Worm (Caenorhabditis elegans) whole organism, young adult: ENCODE results near the gene ugt-65.

Experiments
- B0019.2 ChIP-seq: fragments of 200-800 bp; sonication (Bioruptor generic); conservative IDR thresholded peaks from 2 replicates; pipeline ENCODE4 v1.3.6; 2022; ENCODE audit warnings: missing genetic modification reagents, missing genetic modification characterization, missing compliant biosample characterization
- B0336.3 ChIP-seq: fragments of 200-800 bp; sonication (Bioruptor generic); IDR thresholded peaks from 2 replicates; pipeline ENCODE4 v1.3.6; 2022; ENCODE audit warnings: missing genetic modification characterization, missing compliant biosample characterization
- F10E7.11 ChIP-seq: sonication (generic microtip); optimal IDR thresholded peaks from 2 replicates; lab custom pipeline; 2017; ENCODE audit warnings: mild to moderate bottlenecking, missing genetic modification characterization, moderate library complexity, missing compliant biosample characterization
- F49E8.2 ChIP-seq: sonication (generic microtip); optimal IDR thresholded peaks from 3 replicates; lab custom pipeline; 2017; ENCODE audit warnings: missing genetic modification characterization, mild to moderate bottlenecking, missing compliant biosample characterization, antibody characterized with exemption, moderate library complexity; ENCODE audit not compliant: insufficient read depth
- F52B5.7 ChIP-seq: sonication (generic microtip); optimal IDR thresholded peaks from 2 replicates; lab custom pipeline; 2016; ENCODE audit warnings: mild to moderate bottlenecking, missing genetic modification characterization, missing compliant biosample characterization
- F57A8.1 ChIP-seq: fragments of 200-800 bp; sonication (Bioruptor generic); optimal IDR thresholded peaks from 2 replicates; lab custom pipeline; 2018; ENCODE audit warnings: mild to moderate bottlenecking, missing genetic modification characterization, moderate library complexity, missing compliant biosample characterization
- K12H6.12 ChIP-seq: fragments of 200-800 bp; sonication (Bioruptor generic); optimal IDR thresholded peaks from 2 replicates; lab custom pipeline; 2018; ENCODE audit warnings: mild to moderate bottlenecking, missing genetic modification characterization, missing compliant biosample characterization
- T07F8.4 ChIP-seq: sonication (generic microtip); optimal IDR thresholded peaks from 2 replicates; lab custom pipeline; 2016; ENCODE audit warnings: mild to moderate bottlenecking, missing genetic modification characterization, moderate library complexity, missing compliant biosample characterization
- T26A5.8 ChIP-seq: sonication (generic microtip); optimal IDR thresholded peaks from 2 replicates; lab custom pipeline; 2016; ENCODE audit warnings: missing genetic modification characterization, missing compliant biosample characterization
- Y53F4B.3 ChIP-seq: fragments of 200-800 bp; sonication (Bioruptor generic); IDR thresholded peaks from 2 replicates; pipeline ENCODE4 v1.3.6; 2022; ENCODE audit warnings: missing genetic modification reagents, missing genetic modification characterization, missing compliant biosample characterization
- Y53G8AR.9 ChIP-seq: fragments of 200-800 bp; sonication (Bioruptor generic); conservative IDR thresholded peaks from 2 replicates; pipeline ENCODE4 v1.3.6; 2022; ENCODE audit warnings: missing genetic modification reagents, missing genetic modification characterization, missing compliant biosample characterization
- ZK185.1 ChIP-seq: sonication (generic microtip); optimal IDR thresholded peaks from 2 replicates; lab custom pipeline; 2016; ENCODE audit warnings: mild to moderate bottlenecking, missing genetic modification characterization, missing compliant biosample characterization; ENCODE audit not compliant: poor library complexity, severe bottlenecking
- ama-1 ChIP-seq, 3 experiments: fragments of 150-350 bp in 1 of 3; sonication (generic microtip) in 2 of 3; optimal IDR thresholded peaks; 2 replicates each; lab custom pipeline; 2014 to 2018; ENCODE audit warnings: missing biosample characterization in 2 of 3, missing genetic modification characterization in 2 of 3, missing genetic modification reagents in 2 of 3
- aptf-3 ChIP-seq: fragments of 200-800 bp; sonication (Bioruptor generic); IDR thresholded peaks from 2 replicates; pipeline ENCODE4 v1.3.6; 2022; ENCODE audit warnings: missing genetic modification characterization, missing compliant biosample characterization
- athp-1 ChIP-seq: sonication (generic microtip); optimal IDR thresholded peaks from 2 replicates; lab custom pipeline; 2017; ENCODE audit warnings: mild to moderate bottlenecking, missing genetic modification characterization, missing compliant biosample characterization
- attf-5 ChIP-seq: fragments of 200-800 bp; sonication (Bioruptor generic); optimal IDR thresholded peaks from 2 replicates; lab custom pipeline; 2018; ENCODE audit warnings: mild to moderate bottlenecking, missing genetic modification characterization, missing compliant biosample characterization
- cebp-1 ChIP-seq, 2 experiments: fragments of 200-800 bp in 1 of 2; sonication (Bioruptor generic) in 1 of 2; sonication (generic microtip) in 1 of 2; IDR thresholded peaks in 1 of 2; optimal IDR thresholded peaks in 1 of 2; 2 replicates each; pipeline versions ENCODE4 v1.3.6 to Lab custom; 2017 to 2022; ENCODE audit warnings: missing compliant biosample characterization in 2 of 2, missing genetic modification characterization in 2 of 2, mild to moderate bottlenecking in 1 of 2, missing genetic modification reagents in 1 of 2, moderate library complexity in 1 of 2
- ceh-27 ChIP-seq: fragments of 200-800 bp; sonication (Bioruptor generic); optimal IDR thresholded peaks from 2 replicates; lab custom pipeline; 2018; ENCODE audit warnings: mild to moderate bottlenecking, missing genetic modification characterization, moderate library complexity, missing compliant biosample characterization
- ceh-79 ChIP-seq: sonication (generic microtip); optimal IDR thresholded peaks from 2 replicates; lab custom pipeline; 2017; ENCODE audit warnings: mild to moderate bottlenecking, missing genetic modification characterization, missing compliant biosample characterization
- die-1 ChIP-seq: sonication (generic microtip); optimal IDR thresholded peaks from 2 replicates; lab custom pipeline; 2016; ENCODE audit warnings: missing genotype, mild to moderate bottlenecking, missing genetic modification characterization, missing compliant biosample characterization
- dox-1 ChIP-seq: fragments of 200-800 bp; sonication (Bioruptor generic); IDR thresholded peaks from 2 replicates; pipeline ENCODE4 v1.3.6; 2022; ENCODE audit warnings: missing genetic modification reagents, missing genetic modification characterization, missing compliant biosample characterization
- egrh-3 ChIP-seq: fragments of 200-800 bp; sonication (Bioruptor generic); IDR thresholded peaks from 2 replicates; pipeline ENCODE4 v1.3.6; 2022; ENCODE audit warnings: missing genetic modification reagents, missing genetic modification characterization, missing compliant biosample characterization
- fkh-3 ChIP-seq: sonication (generic microtip); optimal IDR thresholded peaks from 2 replicates; lab custom pipeline; 2016; ENCODE audit warnings: mild to moderate bottlenecking, missing genetic modification characterization, missing compliant biosample characterization
- gei-17 ChIP-seq: fragments of 200-800 bp; sonication (Bioruptor generic); optimal IDR thresholded peaks from 2 replicates; lab custom pipeline; 2018; ENCODE audit warnings: mild to moderate bottlenecking, missing genetic modification characterization, missing compliant biosample characterization
- him-1 ChIP-seq: sonication (generic microtip); optimal IDR thresholded peaks from 2 replicates; lab custom pipeline; 2016; ENCODE audit warnings: missing genotype, missing genetic modification reagents, missing genetic modification characterization, missing compliant biosample characterization
- hlh-26 ChIP-seq: fragments of 200-800 bp; sonication (Bioruptor generic); conservative IDR thresholded peaks from 2 replicates; pipeline ENCODE4 v1.3.6; 2022; ENCODE audit warnings: missing genetic modification reagents, missing genetic modification characterization, missing compliant biosample characterization
- hsf-1 ChIP-seq: fragments of 200-800 bp; sonication (Bioruptor generic); IDR thresholded peaks from 2 replicates; pipeline ENCODE4 v1.3.6; 2022; ENCODE audit warnings: missing genetic modification reagents, missing genetic modification characterization, missing compliant biosample characterization
- lag-1 ChIP-seq: fragments of 200-800 bp; sonication (Bioruptor generic); IDR thresholded peaks from 2 replicates; pipeline ENCODE4 v1.3.6; 2022; ENCODE audit warnings: missing genetic modification reagents, missing genetic modification characterization, missing compliant biosample characterization
- madf-10 ChIP-seq: sonication (generic microtip); optimal IDR thresholded peaks from 2 replicates; lab custom pipeline; 2016; ENCODE audit warnings: mild to moderate bottlenecking, missing genetic modification characterization, missing compliant biosample characterization
- madf-3 ChIP-seq: fragments of 200-800 bp; sonication (Bioruptor generic); IDR thresholded peaks from 2 replicates; pipeline ENCODE4 v1.3.6; 2022; ENCODE audit warnings: missing genetic modification reagents, missing genetic modification characterization, missing compliant biosample characterization
- madf-6 ChIP-seq: fragments of 200-800 bp; sonication (Bioruptor generic); IDR thresholded peaks from 2 replicates; pipeline ENCODE4 v1.3.6; 2022; ENCODE audit warnings: missing genetic modification reagents, missing genetic modification characterization, missing compliant biosample characterization
- madf-8 ChIP-seq: fragments of 200-800 bp; sonication (Bioruptor generic); conservative IDR thresholded peaks from 2 replicates; pipeline ENCODE4 v1.3.6; 2022; ENCODE audit warnings: missing genetic modification reagents, missing genetic modification characterization, missing compliant biosample characterization
- nfya-2 ChIP-seq: fragments of 200-800 bp; sonication (Bioruptor generic); IDR thresholded peaks from 2 replicates; pipeline ENCODE4 v1.3.6; 2022; ENCODE audit warnings: missing genetic modification reagents, missing genetic modification characterization, missing compliant biosample characterization
- nhr-80 ChIP-seq: sonication (generic microtip); optimal IDR thresholded peaks from 2 replicates; lab custom pipeline; 2016; ENCODE audit warnings: missing genetic modification characterization, missing compliant biosample characterization
- nhr-90 ChIP-seq: sonication (generic microtip); optimal IDR thresholded peaks from 2 replicates; lab custom pipeline; 2016; ENCODE audit warnings: missing genotype, mild to moderate bottlenecking, missing genetic modification characterization, missing compliant biosample characterization
- repo-1 ChIP-seq: sonication (generic microtip); optimal IDR thresholded peaks from 2 replicates; lab custom pipeline; 2017; ENCODE audit warnings: mild to moderate bottlenecking, missing genetic modification characterization, missing compliant biosample characterization
- sdz-38 ChIP-seq: sonication (generic microtip); optimal IDR thresholded peaks from 2 replicates; lab custom pipeline; 2016; ENCODE audit warnings: missing genotype, missing genetic modification characterization, missing compliant biosample characterization
- snpc-3.4 ChIP-seq: sonication (generic microtip); optimal IDR thresholded peaks from 2 replicates; lab custom pipeline; 2017; ENCODE audit warnings: missing genetic modification characterization, mild to moderate bottlenecking, missing compliant biosample characterization, antibody characterized with exemption, moderate library complexity, missing genotype, missing genetic modification reagents
- snpc-4 ChIP-seq, 5 experiments: fragments of 150-350 bp in 1 of 5; sonication (generic microtip) in 4 of 5; optimal IDR thresholded peaks; 2 replicates each; lab custom pipeline; 2014 to 2018; ENCODE audit warnings: missing genetic modification characterization in 5 of 5, missing biosample characterization in 3 of 5, antibody characterized with exemption in 2 of 5, mild to moderate bottlenecking in 2 of 5, missing compliant biosample characterization in 2 of 5, missing genotype in 2 of 5, moderate library complexity in 2 of 5, missing genetic modification reagents in 1 of 5
- sptf-2 ChIP-seq: fragments of 200-800 bp; sonication (Bioruptor generic); optimal IDR thresholded peaks from 2 replicates; lab custom pipeline; 2018; ENCODE audit warnings: mild to moderate bottlenecking, missing genetic modification characterization, missing compliant biosample characterization
- unc-130 ChIP-seq: sonication (generic microtip); optimal IDR thresholded peaks from 2 replicates; lab custom pipeline; 2016; ENCODE audit warnings: missing genetic modification reagents, missing genetic modification characterization, missing compliant biosample characterization
- unc-62 ChIP-seq: fragments of 150-350 bp; optimal IDR thresholded peaks from 2 replicates; lab custom pipeline; 2014; ENCODE audit warnings: missing biosample characterization, missing genetic modification reagents, missing genetic modification characterization
- zim-3 ChIP-seq: sonication (generic microtip); optimal IDR thresholded peaks from 2 replicates; lab custom pipeline; 2017; ENCODE audit warnings: mild to moderate bottlenecking, missing genetic modification characterization, moderate library complexity, missing compliant biosample characterization
- ztf-22 ChIP-seq: fragments of 200-800 bp; sonication (Bioruptor generic); optimal IDR thresholded peaks from 2 replicates; lab custom pipeline; 2018; ENCODE audit warnings: mild to moderate bottlenecking, missing genetic modification characterization, moderate library complexity, missing compliant biosample characterization
- ztf-25 ChIP-seq: fragments of 200-800 bp; sonication (Bioruptor generic); IDR thresholded peaks from 2 replicates; pipeline ENCODE4 v1.3.6; 2022; ENCODE audit warnings: missing genetic modification reagents, missing genetic modification characterization, missing compliant biosample characterization
- ztf-28 ChIP-seq: fragments of 200-800 bp; sonication (Bioruptor generic); IDR thresholded peaks from 2 replicates; pipeline ENCODE4 v1.3.6; 2022; ENCODE audit warnings: missing genetic modification reagents, missing genetic modification characterization, missing compliant biosample characterization

The ugt-65 gene

DNA sequence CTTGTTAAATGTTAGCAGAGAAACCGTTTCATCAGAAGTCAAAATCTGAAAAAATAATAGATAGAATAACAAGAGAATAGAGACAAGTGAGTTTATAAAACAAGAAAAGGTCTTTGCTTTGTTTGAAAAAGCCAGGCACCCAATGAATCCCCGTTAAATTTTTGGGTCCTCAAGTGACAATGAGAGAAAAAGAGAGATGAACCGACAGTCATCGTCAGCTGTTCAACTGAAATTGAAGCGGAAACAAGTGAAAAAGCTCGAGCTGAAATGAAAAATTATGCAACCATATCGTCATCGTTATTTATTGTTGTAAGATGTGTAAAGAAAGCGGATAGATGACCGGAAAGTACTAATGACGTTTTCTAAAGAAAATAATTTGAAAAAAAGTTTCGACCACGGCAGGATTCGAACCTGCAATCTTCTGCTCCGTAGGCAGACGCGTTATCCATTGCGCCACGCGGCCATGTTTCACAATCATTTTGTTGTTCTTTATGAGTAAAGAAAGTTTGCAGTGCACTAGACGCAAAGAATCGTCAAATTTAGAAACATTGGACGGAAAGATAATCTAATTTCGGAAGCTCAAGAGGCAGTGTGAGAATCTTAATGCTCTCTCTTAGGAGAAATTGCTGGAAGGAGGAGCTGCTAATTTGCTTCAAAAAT is 2.8 kb upstream of the ugt-65 start, which contains the start of gene F08G5.3 (continued):
- no peak for TF ChIP-seq Y53G8AR.9
- peak; percentile 45 for TF ChIP-seq T26A5.8 (tag; lab: Kevin White, UChicago)
- peak; percentile 57; the same call in 1 of the 2 replicates for TF ChIP-seq hsf-1 (GFP tag; lab: Robert Waterston, UW)
- peak; percentile 71 for TF ChIP-seq snpc-3.4 (tag; lab: Kevin White, UChicago)
- TF ChIP-seq aptf-3 (GFP tag; lab: Robert Waterston, UW) = no peak
- peak; percentile 49 for TF ChIP-seq egrh-3 (GFP tag; lab: Robert Waterston, UW)
- peak; percentile 88 for TF ChIP-seq him-1 (tag; lab: Kevin White, UChicago)
- TF ChIP-seq attf-5 (GFP tag; lab: Kevin White, UChicago) = peak; percentile 63
- peak; percentile 64 for TF ChIP-seq madf-10 (tag; lab: Kevin White, UChicago)
- peak; percentile 27 for TF ChIP-seq ceh-79
- TF ChIP-seq ztf-28 = peak; percentile 66; the same call in 1 of the 2 replicates
- no peak for TF ChIP-seq F10E7.11 (tag; lab: Kevin White, UChicago)
- TF ChIP-seq madf-6 (GFP tag; lab: Robert Waterston, UW) = peak; percentile 43; the same call in 1 of the 2 replicates
- TF ChIP-seq F57A8.1 = no peak
- TF ChIP-seq dox-1 (GFP tag; lab: Robert Waterston, UW) = peak; percentile 74
- TF ChIP-seq unc-62 (GFP tag; lab: Kevin White, UChicago) = no peak
- peak; percentile 43 for TF ChIP-seq F52B5.7 (tag; lab: Kevin White, UChicago)
- peak; percentile 23 for TF ChIP-seq nhr-80 (tag; lab: Kevin White, UChicago)
- no peak for TF ChIP-seq nfya-2 (GFP tag; lab: Robert Waterston, UW)
- no peak for TF ChIP-seq B0336.3 (GFP tag; lab: Robert Waterston, UW)
- TF ChIP-seq sdz-38 = no peak
- TF ChIP-seq lag-1 (GFP tag; lab: Robert Waterston, UW) = no peak
- peak; percentile 73 for TF ChIP-seq zim-3 (tag; lab: Kevin White, UChicago)
- peak; percentile 89 for TF ChIP-seq die-1
- TF ChIP-seq ztf-25 (GFP tag; lab: Robert Waterston, UW) = peak; percentile 94
- 0 out of 2 replicates have a peak, but pooled peaks have one; percentile 47 for TF ChIP-seq madf-3
- TF ChIP-seq hlh-26 (GFP tag; lab: Robert Waterston, UW) = no peak
- peak; percentile 46 for TF ChIP-seq ceh-27 (GFP tag; lab: Kevin White, UChicago)
- TF ChIP-seq T07F8.4 (tag; lab: Kevin White, UChicago) = peak; percentile 83
- TF ChIP-seq cebp-1 (GFP tag; IDR thresholded peaks at IDR 0.05; lab: Robert Waterston, UW) = peak; percentile 70
- TF ChIP-seq cebp-1 (tag; optimal IDR thresholded peaks at IDR 0.05; lab: Kevin White, UChicago) = peak; percentile 85
- TF ChIP-seq nhr-90 (tag; lab: Kevin White, UChicago) = peak; percentile 77
- peak; percentile 24 for TF ChIP-seq repo-1 (tag; lab: Kevin White, UChicago)
- TF ChIP-seq ztf-22 = no peak
- TF ChIP-seq K12H6.12 = peak; percentile 21
- TF ChIP-seq madf-8 (GFP tag; lab: Robert Waterston, UW) = no peak; the same call in 1 of the 2 replicates
- peak; percentile 36 for TF ChIP-seq F49E8.2 (tag; lab: Kevin White, UChicago)
- 0 out of 2 replicates have a peak, but pooled peaks have one; percentile 43 for TF ChIP-seq Y53F4B.3 (GFP tag; lab: Robert Waterston, UW)
- no peak for TF ChIP-seq sptf-2 (GFP tag; lab: Kevin White, UChicago)
- peak; percentile 60; the same call in 1 of the 2 replicates for TF ChIP-seq B0019.2 (GFP tag; lab: Robert Waterston, UW)
- peak; percentile 82 for TF ChIP-seq snpc-4 (GFP tag; optimal IDR thresholded peaks at IDR 0.05; lab: Kevin White, UChicago)
- TF ChIP-seq snpc-4 (tag; optimal IDR thresholded peaks at IDR 0.05; lab: Kevin White, UChicago) = peak; percentile 14 to 81 (median 64)
- no peak for TF ChIP-seq gei-17
- TF ChIP-seq ama-1 (optimal IDR thresholded peaks at IDR 0.05; lab: Kevin White, UChicago) = no peak
- TF ChIP-seq ama-1 (GFP tag; optimal IDR thresholded peaks at IDR 0.05; lab: Kevin White, UChicago) = peak; percentile 70 to 73
- peak; percentile 63 for TF ChIP-seq ZK185.1 (tag; lab: Kevin White, UChicago)
- TF ChIP-seq unc-130 (GFP tag; lab: Kevin White, UChicago) = peak; percentile 34
- peak; percentile 58 for TF ChIP-seq athp-1 (tag; lab: Kevin White, UChicago)
- peak; percentile 47 for TF ChIP-seq fkh-3 (tag; lab: Kevin White, UChicago)
